Fruit fly (Drosophila melanogaster) whole organism, embryonic: ENCODE results near the gene Synd.

ENCODE experiments used
- CG16863 ChIP-seq: fragments of 200-800 bp; sonication (Bioruptor generic); optimal IDR thresholded peaks from 3 replicates; lab custom pipeline; 2016; ENCODE audit warnings: missing biosample characterization, missing genetic modification characterization
- CG33213 ChIP-seq: fragments of 200-800 bp; sonication (Bioruptor generic); optimal IDR thresholded peaks from 3 replicates; lab custom pipeline; 2016; ENCODE audit warnings: missing biosample characterization, missing genetic modification characterization
- Dip3 ChIP-seq: fragments of 200-800 bp; sonication (Bioruptor generic); optimal IDR thresholded peaks from 3 replicates; lab custom pipeline; 2016; ENCODE audit warnings: missing biosample characterization, missing genetic modification characterization
- Dref ChIP-seq: fragments of 200-800 bp; sonication (Bioruptor generic); IDR thresholded peaks from 2 replicates; pipeline ENCODE4 v1.3.6; 2022; ENCODE audit warnings: missing biosample characterization, missing genetic modification characterization
- Kr ChIP-seq: fragments of 200-800 bp; sonication (Bioruptor generic); optimal IDR thresholded peaks from 2 replicates; lab custom pipeline; 2017; ENCODE audit warnings: missing biosample characterization, mild to moderate bottlenecking, missing genetic modification characterization
- Oli ChIP-seq: fragments of 200-800 bp; sonication (Bioruptor generic); optimal IDR thresholded peaks from 2 replicates; lab custom pipeline; 2018; ENCODE audit warnings: missing biosample characterization, mild to moderate bottlenecking, missing genetic modification characterization, moderate library complexity
- ap ChIP-seq: fragments of 200-800 bp; sonication (Bioruptor generic); IDR thresholded peaks from 2 replicates; pipeline ENCODE4 v1.3.6; 2022; ENCODE audit warnings: missing biosample characterization, missing genetic modification characterization
- bbx ChIP-seq: fragments of 200-800 bp; sonication (Bioruptor generic); IDR thresholded peaks from 2 replicates; pipeline ENCODE4 v1.3.6; 2022; ENCODE audit warnings: missing biosample characterization, missing genetic modification characterization; ENCODE audit not compliant: partially characterized antibody
- dysf ChIP-seq: fragments of 200-800 bp; sonication (Bioruptor generic); IDR thresholded peaks from 3 replicates; pipeline ENCODE4 v1.3.6; 2022; ENCODE audit warnings: missing biosample characterization, missing genetic modification characterization
- fd96Cb ChIP-seq: fragments of 200-800 bp; sonication (Bioruptor generic); optimal IDR thresholded peaks from 2 replicates; lab custom pipeline; 2018; ENCODE audit warnings: missing biosample characterization, mild to moderate bottlenecking, missing genetic modification characterization, moderate library complexity
- odd ChIP-seq: fragments of 200-800 bp; sonication (Bioruptor generic); optimal IDR thresholded peaks from 2 replicates; lab custom pipeline; 2017; ENCODE audit warnings: missing biosample characterization, mild to moderate bottlenecking, missing genetic modification characterization
- sd ChIP-seq: fragments of 200-800 bp; sonication (Bioruptor generic); optimal IDR thresholded peaks from 3 replicates; lab custom pipeline; 2018; ENCODE audit warnings: missing biosample characterization, mild to moderate bottlenecking, missing genetic modification characterization, moderate library complexity
- unpg ChIP-seq: fragments of 200-800 bp; sonication (Bioruptor generic); optimal IDR thresholded peaks from 3 replicates; lab custom pipeline; 2018; ENCODE audit warnings: missing biosample characterization, mild to moderate bottlenecking, missing genetic modification characterization, moderate library complexity

DNA sequence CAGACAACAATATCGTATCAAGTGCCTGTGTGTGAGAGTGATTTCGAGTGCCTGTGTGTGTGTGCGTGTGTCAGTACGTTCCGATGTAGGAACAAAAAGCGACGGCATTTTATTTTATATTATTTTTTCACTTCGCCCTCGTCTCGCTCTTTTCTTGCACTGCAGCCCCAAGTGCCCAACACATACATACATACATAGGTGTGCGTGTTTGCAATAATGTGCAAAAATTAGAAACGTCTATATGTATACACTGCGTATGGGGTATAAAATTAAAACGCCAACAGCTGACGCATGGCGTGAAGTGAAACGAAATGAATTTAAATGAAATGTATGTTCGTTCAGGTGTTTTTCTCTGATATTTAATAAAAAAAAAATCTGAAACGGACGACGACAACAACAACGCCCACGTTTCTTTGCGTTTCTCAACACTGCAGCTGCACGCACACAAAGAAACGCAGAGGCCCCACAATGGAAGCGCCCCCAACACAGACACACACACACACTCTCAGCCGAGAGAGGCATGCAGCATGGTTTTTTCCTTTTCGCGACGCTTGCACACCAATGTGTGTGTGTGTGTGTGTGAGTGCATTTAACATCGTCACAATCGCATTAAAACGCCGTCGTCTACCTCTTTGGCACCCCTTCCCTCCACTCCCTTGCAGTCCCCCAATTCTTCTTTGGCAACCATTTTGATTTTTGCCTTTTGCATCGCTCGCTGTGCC, 48.7 kb upstream of the Synd start:
- TF ChIP-seq Dip3 (GFP tag; lab: Kevin White, UChicago) (no peak), Kr (GFP tag; lab: Kevin White, UChicago) (no peak), ap (no peak), bbx (GFP tag; lab: Robert Waterston, UW) (no peak), Oli (tag; lab: Kevin White, UChicago) (no peak), fd96Cb (tag; lab: Kevin White, UChicago) (no peak), CG16863 (GFP tag; lab: Kevin White, UChicago) (no peak), odd (no peak), CG33213 (GFP tag; lab: Kevin White, UChicago) (no peak), unpg (GFP tag; lab: Kevin White, UChicago) (no peak), sd (tag; lab: Kevin White, UChicago) (no peak), Dref (GFP tag; lab: Robert Waterston, UW) (no peak), dysf (GFP tag; lab: Robert Waterston, UW) (no peak)
